Worm (Caenorhabditis elegans): ENCODE results near the gene R08B4.3.

R08B4.3 gene

ce11 chrX:11088952-11089351, 31.9 kb downstream of the R08B4.3 start, which contains the start of gene W04G3.11:
Gene W04G3.11, plus strand, starts transcription at chrX:11089195.
- TF ChIP-seq ceh-9 (tag; optimal IDR thresholded peaks at IDR 0.05) (no peak), nhr-67 (tag; optimal IDR thresholded peaks at IDR 0.05) (no peak), nhr-23 (tag; optimal IDR thresholded peaks at IDR 0.05) (no peak), unc-39 (tag; optimal IDR thresholded peaks at IDR 0.05) (no peak), lin-39 (tag; optimal IDR thresholded peaks at IDR 0.05) (no peak), elt-2 (tag; optimal IDR thresholded peaks at IDR 0.05) (peak; percentile 50), nhr-77 (tag; optimal IDR thresholded peaks at IDR 0.05) (no peak), pqm-1 (tag; optimal IDR thresholded peaks at IDR 0.05) (peak; percentile 40), lsy-12 (tag; optimal IDR thresholded peaks at IDR 0.05) (no peak), eor-1 (tag; optimal IDR thresholded peaks at IDR 0.05) (no peak), ztf-4 (tag; optimal IDR thresholded peaks at IDR 0.05) (no peak), mml-1 (tag; optimal IDR thresholded peaks at IDR 0.05) (no peak), nhr-25 (tag; optimal IDR thresholded peaks at IDR 0.05) (no peak)

ce11 chrX:11085162-11085561, 35.6 kb downstream of the R08B4.3 start, which contains the start of gene W04G3.7:
Gene W04G3.7, minus strand, starts transcription at chrX:11085262.
- TF ChIP-seq unc-39 (tag; optimal IDR thresholded peaks at IDR 0.05) (no peak), lsy-12 (tag; optimal IDR thresholded peaks at IDR 0.05) (no peak), elt-2 (tag; optimal IDR thresholded peaks at IDR 0.05) (no peak), daf-12 (tag; optimal IDR thresholded peaks at IDR 0.05) (no peak), nhr-12 (tag; optimal IDR thresholded peaks at IDR 0.05) (no peak), eor-1 (tag; optimal IDR thresholded peaks at IDR 0.05) (no peak), ama-1 (optimal IDR thresholded peaks at IDR 0.05) (no peak), aly-2 (tag; optimal IDR thresholded peaks at IDR 0.05) (no peak), ceh-16 (tag; optimal IDR thresholded peaks at IDR 0.05) (no peak), fos-1 (tag; optimal IDR thresholded peaks at IDR 0.05) (no peak), mdl-1 (tag; optimal IDR thresholded peaks at IDR 0.05) (no peak), elt-3 (tag; optimal IDR thresholded peaks at IDR 0.05) (no peak), nfya-1 (tag; optimal IDR thresholded peaks at IDR 0.05; ENCODE audit: insufficient read depth) (no peak), nhr-25 (tag; optimal IDR thresholded peaks at IDR 0.05) (no peak), nhr-67 (tag; optimal IDR thresholded peaks at IDR 0.05) (no peak), hmg-11 (tag; optimal IDR thresholded peaks at IDR 0.05) (no peak), elt-1 (tag; optimal IDR thresholded peaks at IDR 0.05) (no peak)

ce11 chrX:11080170-11080728, 40.6 kb downstream of the R08B4.3 start, which contains the start of gene sulp-7:
Gene sulp-7, plus strand, starts transcription at chrX:11080678.
- TF ChIP-seq nfya-1 (tag; optimal IDR thresholded peaks at IDR 0.05; ENCODE audit: insufficient read depth) (peak; percentile 19), lin-39 (tag; optimal IDR thresholded peaks at IDR 0.05) (no peak), elt-2 (tag; optimal IDR thresholded peaks at IDR 0.05) (peak; percentile 57), pha-4 (tag; optimal IDR thresholded peaks at IDR 0.05) (peak; percentile 23), pqm-1 (tag; optimal IDR thresholded peaks at IDR 0.05) (peak; percentile 42)

- TF ChIP-seq elt-3 (tag; optimal IDR thresholded peaks at IDR 0.05): no peak
- TF ChIP-seq lin-15B (tag; optimal IDR thresholded peaks at IDR 0.05): no peak
Measured at ce11 chrX:11079667-11080066, 41.1 kb downstream of the R08B4.3 start, which contains the start of gene W04G3.13. Gene W04G3.13, minus strand, starts transcription at chrX:11079767.

ce11 chrX:11078150-11078549, 42.7 kb downstream of the R08B4.3 start, which contains the start of gene W04G3.10:
Gene W04G3.10, minus strand, starts transcription at chrX:11078250.
- TF ChIP-seq eor-1 (tag; optimal IDR thresholded peaks at IDR 0.05) (no peak), ceh-82 (tag; optimal IDR thresholded peaks at IDR 0.05) (no peak), elt-1 (tag; optimal IDR thresholded peaks at IDR 0.05) (no peak), elt-3 (tag; optimal IDR thresholded peaks at IDR 0.05) (no peak), pqm-1 (tag; optimal IDR thresholded peaks at IDR 0.05) (no peak), ztf-11 (tag; optimal IDR thresholded peaks at IDR 0.05) (no peak), daf-12 (tag; optimal IDR thresholded peaks at IDR 0.05) (no peak), tbx-2 (tag; optimal IDR thresholded peaks at IDR 0.05) (no peak), nfya-1 (tag; optimal IDR thresholded peaks at IDR 0.05; ENCODE audit: insufficient read depth) (no peak), nhr-76 (tag; optimal IDR thresholded peaks at IDR 0.05) (no peak), lin-15B (tag; optimal IDR thresholded peaks at IDR 0.05) (no peak), ZK546.5 (tag; optimal IDR thresholded peaks at IDR 0.05) (no peak), nhr-67 (tag; optimal IDR thresholded peaks at IDR 0.05) (no peak), nhr-28 (tag; optimal IDR thresholded peaks at IDR 0.05) (no peak)
